Worm (Caenorhabditis elegans) whole organism, L4 larva: Measurements from ENCODE around the gene C27A2.12.

Experiments
- ceh-62 ChIP-seq: sonication (generic microtip); optimal IDR thresholded peaks from 2 replicates; lab custom pipeline; 2017; ENCODE audit warnings: missing biosample characterization, missing genetic modification characterization
- daf-12 ChIP-seq: fragments of 150-350 bp; optimal IDR thresholded peaks from 2 replicates; lab custom pipeline; 2014; ENCODE audit warnings: missing biosample characterization, missing genetic modification reagents, missing genetic modification characterization
- daf-16 ChIP-seq, 3 experiments: sonication (generic microtip); optimal IDR thresholded peaks; 2 replicates each; lab custom pipeline; 2016 to 2017; ENCODE audit warnings: missing genetic modification characterization in 3 of 3, missing genetic modification reagents in 3 of 3, mild to moderate bottlenecking in 2 of 3, missing compliant biosample characterization in 2 of 3, missing biosample characterization in 1 of 3, moderate library complexity in 1 of 3
- fos-1 ChIP-seq: fragments of 150-350 bp; optimal IDR thresholded peaks from 2 replicates; lab custom pipeline; 2014; ENCODE audit warnings: missing biosample characterization, missing genetic modification characterization
- lin-15B ChIP-seq: fragments of 150-350 bp; sonication (generic microtip); optimal IDR thresholded peaks from 3 replicates; lab custom pipeline; 2014; ENCODE audit warnings: missing biosample characterization, missing genetic modification characterization
- nhr-10 ChIP-seq: fragments of 150-350 bp; optimal IDR thresholded peaks from 2 replicates; lab custom pipeline; 2014; ENCODE audit warnings: missing biosample characterization, missing genetic modification characterization
- unc-39 ChIP-seq: sonication (generic microtip); optimal IDR thresholded peaks from 2 replicates; lab custom pipeline; 2017; ENCODE audit warnings: missing biosample characterization, missing genetic modification characterization
- ztf-11 ChIP-seq: fragments of 150-350 bp; optimal IDR thresholded peaks from 2 replicates; lab custom pipeline; 2014; ENCODE audit warnings: missing biosample characterization, missing genetic modification characterization

DNA sequence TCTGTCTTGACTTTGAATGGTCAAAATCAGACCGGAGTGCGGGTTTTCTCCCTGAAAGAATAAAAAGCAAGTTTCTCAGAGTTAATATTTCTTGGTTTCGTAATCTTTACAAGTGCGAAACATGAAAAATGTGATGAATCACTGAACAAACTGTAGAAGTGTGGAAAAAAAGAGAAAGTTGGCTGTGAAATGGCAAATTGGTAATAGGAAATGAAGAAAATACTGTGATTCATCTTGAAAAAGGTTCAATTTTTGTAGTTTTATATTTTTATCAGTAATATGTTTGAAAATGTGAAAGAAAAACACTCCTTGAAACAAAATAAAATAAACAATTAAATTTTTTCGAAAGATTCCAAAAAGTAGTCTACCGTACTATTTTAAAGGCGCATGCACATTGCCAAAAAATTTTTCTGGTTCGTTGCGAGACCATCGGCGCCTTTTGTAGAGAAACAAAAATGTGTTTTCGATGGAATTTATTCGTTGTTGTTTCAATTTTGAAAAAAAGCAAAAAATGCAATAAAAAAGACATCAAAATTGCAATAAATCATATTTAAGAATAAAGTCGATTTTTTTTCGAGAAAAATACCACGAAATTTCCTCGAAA is 33.8 kb upstream of the C27A2.12 start, which contains the start of gene pld-1:
- TF ChIP-seq daf-12 (no peak), daf-16 (GFP tag; optimal IDR thresholded peaks at IDR 0.05; lab: Kevin White, UChicago) (no peak), daf-16 (tag; optimal IDR thresholded peaks at IDR 0.05; lab: Kevin White, UChicago) (no peak), ceh-62 (no peak), lin-15B (tag; lab: Kevin White, UChicago) (no peak), unc-39 (tag; lab: Kevin White, UChicago) (no peak), fos-1 (tag; lab: Kevin White, UChicago) (no peak), ztf-11 (tag; lab: Kevin White, UChicago) (no peak), nhr-10 (tag; lab: Kevin White, UChicago) (no peak)
